Fruit fly (Drosophila melanogaster) whole organism, embryonic: ENCODE data around the gene Ac78C.
A peak's percentile ranks its signal among the peaks of the same experiment; 100 is the strongest.

ENCODE experiments used
- Abd-B ChIP-seq: fragments of 200-800 bp; sonication (Bioruptor generic); optimal IDR thresholded peaks from 2 replicates; lab custom pipeline; 2018; ENCODE audit warnings: missing biosample characterization, mild to moderate bottlenecking, missing genetic modification characterization, moderate library complexity
- Adf1 ChIP-seq: fragments of 200-800 bp; sonication (Bioruptor generic); IDR thresholded peaks from 2 replicates; pipeline ENCODE4 v1.3.6; 2022; ENCODE audit warnings: missing biosample characterization, missing genetic modification characterization
- Bdp1 ChIP-seq: fragments of 200-800 bp; sonication (Bioruptor generic); optimal IDR thresholded peaks from 3 replicates; lab custom pipeline; 2016; ENCODE audit warnings: missing biosample characterization, missing genetic modification characterization
- CG11696 ChIP-seq: fragments of 200-800 bp; sonication (Bioruptor generic); IDR thresholded peaks from 2 replicates; pipeline ENCODE4 v1.3.6; 2022; ENCODE audit warnings: missing biosample characterization, missing genetic modification characterization
- CG12219 ChIP-seq: fragments of 200-800 bp; sonication (Bioruptor generic); optimal IDR thresholded peaks from 3 replicates; lab custom pipeline; 2018; ENCODE audit warnings: missing biosample characterization, mild to moderate bottlenecking, missing genetic modification characterization
- CG15269 ChIP-seq: fragments of 200-800 bp; sonication (Bioruptor generic); optimal IDR thresholded peaks from 2 replicates; lab custom pipeline; 2018; ENCODE audit warnings: missing biosample characterization, mild to moderate bottlenecking, missing genetic modification characterization, moderate library complexity
- CG15479 ChIP-seq: fragments of 200-800 bp; sonication (Bioruptor generic); optimal IDR thresholded peaks from 3 replicates; lab custom pipeline; 2019; ENCODE audit warnings: missing biosample characterization, mild to moderate bottlenecking, missing genetic modification characterization, moderate library complexity
- CG15696 ChIP-seq: fragments of 200-800 bp; sonication (Bioruptor generic); optimal IDR thresholded peaks from 2 replicates; lab custom pipeline; 2019; ENCODE audit warnings: missing biosample characterization, mild to moderate bottlenecking, missing genetic modification characterization, moderate library complexity
- CG17361 ChIP-seq: fragments of 200-800 bp; sonication (Bioruptor generic); IDR thresholded peaks from 3 replicates; pipeline ENCODE4 v1.3.6; 2022; ENCODE audit warnings: missing biosample characterization, missing genetic modification characterization
- CG18011 ChIP-seq: fragments of 200-800 bp; sonication (Bioruptor generic); optimal IDR thresholded peaks from 2 replicates; lab custom pipeline; 2017; ENCODE audit warnings: missing biosample characterization, missing genetic modification characterization, mild to moderate bottlenecking, moderate library complexity, missing genotype
- CG18764 ChIP-seq: fragments of 200-800 bp; sonication (Bioruptor generic); optimal IDR thresholded peaks from 3 replicates; lab custom pipeline; 2016; ENCODE audit warnings: missing biosample characterization, missing genetic modification characterization
- CG2889 ChIP-seq: fragments of 200-800 bp; sonication (Bioruptor generic); IDR thresholded peaks from 3 replicates; pipeline ENCODE4 v1.3.6; 2022; ENCODE audit warnings: missing biosample characterization, missing genetic modification characterization
- CG3407 ChIP-seq: fragments of 200-800 bp; sonication (Bioruptor generic); optimal IDR thresholded peaks from 2 replicates; lab custom pipeline; 2018; ENCODE audit warnings: missing biosample characterization, mild to moderate bottlenecking, missing genetic modification characterization
- CG6683 ChIP-seq: fragments of 200-800 bp; sonication (Bioruptor generic); optimal IDR thresholded peaks from 2 replicates; lab custom pipeline; 2017; ENCODE audit warnings: missing biosample characterization, mild to moderate bottlenecking, missing genetic modification characterization, missing genetic modification reagents
- CG6791 ChIP-seq: fragments of 200-800 bp; sonication (Bioruptor generic); IDR thresholded peaks from 3 replicates; pipeline ENCODE4 v1.3.6; 2022; ENCODE audit warnings: missing biosample characterization, missing genetic modification characterization; ENCODE audit not compliant: partially characterized antibody
- CG8388 ChIP-seq: fragments of 200-800 bp; sonication (Bioruptor generic); optimal IDR thresholded peaks from 2 replicates; lab custom pipeline; 2019; ENCODE audit warnings: missing biosample characterization, mild to moderate bottlenecking, missing genetic modification characterization, moderate library complexity
- CrebB ChIP-seq: fragments of 200-800 bp; sonication (Bioruptor generic); optimal IDR thresholded peaks from 3 replicates; lab custom pipeline; 2018; ENCODE audit warnings: missing biosample characterization, mild to moderate bottlenecking, missing genetic modification characterization
- Dek ChIP-seq: fragments of 200-800 bp; sonication (Bioruptor generic); optimal IDR thresholded peaks from 3 replicates; lab custom pipeline; 2019; ENCODE audit warnings: missing biosample characterization, mild to moderate bottlenecking, missing genetic modification characterization, moderate library complexity
- Dp ChIP-seq: fragments of 200-800 bp; sonication (Bioruptor generic); optimal IDR thresholded peaks from 2 replicates; lab custom pipeline; 2018; ENCODE audit warnings: missing biosample characterization, mild to moderate bottlenecking, missing genetic modification characterization, moderate library complexity
- H2.0 ChIP-seq: fragments of 200-800 bp; sonication (Bioruptor generic); IDR thresholded peaks from 2 replicates; pipeline ENCODE4 v1.3.6; 2022; ENCODE audit warnings: missing biosample characterization, missing genetic modification characterization
- HHEX ChIP-seq: fragments of 200-800 bp; sonication (Bioruptor generic); optimal IDR thresholded peaks from 3 replicates; lab custom pipeline; 2017; ENCODE audit warnings: missing biosample characterization, mild to moderate bottlenecking, missing genetic modification characterization, missing genetic modification reagents
- HLH3B ChIP-seq: fragments of 200-800 bp; sonication (Bioruptor generic); IDR thresholded peaks from 2 replicates; pipeline ENCODE4 v1.3.6; 2022; ENCODE audit warnings: missing biosample characterization, missing genetic modification characterization
- Hand ChIP-seq: fragments of 200-800 bp; sonication (Bioruptor generic); optimal IDR thresholded peaks from 2 replicates; lab custom pipeline; 2017; ENCODE audit warnings: mild to moderate bottlenecking, missing biosample characterization, missing genetic modification reagents, missing genetic modification characterization
- HmgZ ChIP-seq: fragments of 200-800 bp; sonication (Bioruptor generic); optimal IDR thresholded peaks from 2 replicates; lab custom pipeline; 2018; ENCODE audit warnings: missing biosample characterization, mild to moderate bottlenecking, missing genetic modification characterization
- Jarid2 ChIP-seq: fragments of 200-800 bp; sonication (Bioruptor generic); optimal IDR thresholded peaks from 3 replicates; lab custom pipeline; 2017; ENCODE audit warnings: mild to moderate bottlenecking, missing biosample characterization, missing genetic modification reagents, missing genetic modification characterization
- Med ChIP-seq: fragments of 200-800 bp; sonication (Bioruptor generic); peaks from one replicate; lab custom pipeline; 2016; ENCODE audit warnings: missing biosample characterization, missing genetic modification characterization, mild to moderate bottlenecking, inconsistent platforms, moderate library complexity
- Scr ChIP-seq: fragments of 200-800 bp; sonication (Bioruptor generic); IDR thresholded peaks from 2 replicates; pipeline ENCODE4 v1.3.6; 2022; ENCODE audit warnings: missing biosample characterization, missing genetic modification characterization; ENCODE audit not compliant: partially characterized antibody
- Trl ChIP-seq, 3 experiments: fragments of >200 bp in 2 of 3; fragments of 200-800 bp in 1 of 3; sonication (Bioruptor generic) in 1 of 3; optimal IDR thresholded peaks; 2 replicates in 1 of 3; 3 replicates in 2 of 3; lab custom pipeline; 2016 to 2017; ENCODE audit warnings: missing biosample characterization in 1 of 3, missing genetic modification characterization in 1 of 3
- Vsx1 ChIP-seq: fragments of 200-800 bp; sonication (Bioruptor generic); optimal IDR thresholded peaks from 2 replicates; lab custom pipeline; 2017; ENCODE audit warnings: missing biosample characterization, mild to moderate bottlenecking, missing genetic modification characterization, missing genetic modification reagents
- al ChIP-seq: fragments of 200-800 bp; sonication (Bioruptor generic); IDR thresholded peaks from 2 replicates; pipeline ENCODE4 v1.3.6; 2022; ENCODE audit warnings: missing biosample characterization, missing genetic modification characterization
- br ChIP-seq: fragments of >200 bp; optimal IDR thresholded peaks from 2 replicates; lab custom pipeline; 2017
- dysf ChIP-seq: fragments of 200-800 bp; sonication (Bioruptor generic); IDR thresholded peaks from 3 replicates; pipeline ENCODE4 v1.3.6; 2022; ENCODE audit warnings: missing biosample characterization, missing genetic modification characterization
- emc ChIP-seq: fragments of 200-800 bp; sonication (Bioruptor generic); optimal IDR thresholded peaks from 2 replicates; lab custom pipeline; 2016; ENCODE audit warnings: missing biosample characterization, missing genetic modification characterization
- fd3F ChIP-seq: fragments of 200-800 bp; sonication (Bioruptor generic); optimal IDR thresholded peaks from 2 replicates; lab custom pipeline; 2018; ENCODE audit warnings: missing biosample characterization, mild to moderate bottlenecking, missing genetic modification characterization, moderate library complexity
- gem ChIP-seq: fragments of 200-800 bp; sonication (Bioruptor generic); optimal IDR thresholded peaks from 2 replicates; lab custom pipeline; 2019; ENCODE audit warnings: missing biosample characterization, mild to moderate bottlenecking, missing genetic modification characterization, moderate library complexity
- gsb-n ChIP-seq: fragments of 200-800 bp; sonication (Bioruptor generic); optimal IDR thresholded peaks from 3 replicates; lab custom pipeline; 2018; ENCODE audit warnings: missing biosample characterization, mild to moderate bottlenecking, missing genetic modification characterization
- hb ChIP-seq: fragments of 200-800 bp; sonication (Bioruptor generic); IDR thresholded peaks from 3 replicates; pipeline ENCODE4 v1.3.6; 2022; ENCODE audit warnings: missing biosample characterization, missing genetic modification characterization; ENCODE audit not compliant: partially characterized antibody
- insv ChIP-seq, 2 experiments: fragments of 200-800 bp; sonication (Bioruptor generic); optimal IDR thresholded peaks; 3 replicates each; lab custom pipeline; 2016 to 2018; ENCODE audit warnings: missing biosample characterization in 2 of 2, missing genetic modification characterization in 2 of 2
- kay ChIP-seq: fragments of 200-800 bp; sonication (Bioruptor generic); optimal IDR thresholded peaks from 2 replicates; lab custom pipeline; 2016; ENCODE audit warnings: missing biosample characterization, missing genetic modification characterization
- nau ChIP-seq: fragments of 200-800 bp; sonication (Bioruptor generic); optimal IDR thresholded peaks from 3 replicates; lab custom pipeline; 2017; ENCODE audit warnings: missing biosample characterization, mild to moderate bottlenecking, missing genetic modification characterization, missing genetic modification reagents
- odd ChIP-seq: fragments of 200-800 bp; sonication (Bioruptor generic); optimal IDR thresholded peaks from 2 replicates; lab custom pipeline; 2017; ENCODE audit warnings: missing biosample characterization, mild to moderate bottlenecking, missing genetic modification characterization
- seq ChIP-seq: fragments of 200-800 bp; sonication (Bioruptor generic); IDR thresholded peaks from 2 replicates; pipeline ENCODE4 v1.3.6; 2022; ENCODE audit warnings: missing biosample characterization, missing genetic modification characterization
- sob ChIP-seq: fragments of 200-800 bp; sonication (Bioruptor generic); IDR thresholded peaks from 2 replicates; pipeline ENCODE4 v1.3.6; 2022; ENCODE audit warnings: missing biosample characterization, missing genetic modification characterization
- trh ChIP-seq: fragments of 200-800 bp; sonication (Bioruptor generic); optimal IDR thresholded peaks from 2 replicates; lab custom pipeline; 2016; ENCODE audit warnings: missing biosample characterization, missing genetic modification characterization
- unpg ChIP-seq: fragments of 200-800 bp; sonication (Bioruptor generic); optimal IDR thresholded peaks from 3 replicates; lab custom pipeline; 2018; ENCODE audit warnings: missing biosample characterization, mild to moderate bottlenecking, missing genetic modification characterization, moderate library complexity
- wdn ChIP-seq: fragments of 200-800 bp; sonication (Bioruptor generic); IDR thresholded peaks from 2 replicates; pipeline ENCODE4 v1.3.6; 2022; ENCODE audit warnings: missing biosample characterization, missing genetic modification characterization
- zen2 ChIP-seq: fragments of 200-800 bp; sonication (Bioruptor generic); IDR thresholded peaks from 3 replicates; pipeline ENCODE4 v1.3.6; 2022; ENCODE audit warnings: missing biosample characterization, missing genetic modification characterization; ENCODE audit not compliant: partially characterized antibody
- zf30C ChIP-seq: fragments of 200-800 bp; sonication (Bioruptor generic); optimal IDR thresholded peaks from 3 replicates; lab custom pipeline; 2018; ENCODE audit warnings: missing biosample characterization, mild to moderate bottlenecking, missing genetic modification characterization
- zfh1 ChIP-seq: fragments of 200-800 bp; sonication (Bioruptor generic); IDR thresholded peaks from 3 replicates; pipeline ENCODE4 v1.3.6; 2022; ENCODE audit warnings: missing biosample characterization, missing genetic modification characterization

Ac78C gene

dm6 chr3L:21176935-21177581 is 5.3 kb upstream of the Ac78C start (continued):
- TF ChIP-seq sob = peak; percentile 80
- peak; percentile 35 for TF ChIP-seq emc (GFP tag; lab: Kevin White, UChicago)
- TF ChIP-seq Vsx1 (GFP tag; lab: Kevin White, UChicago) = no peak
- no peak for TF ChIP-seq insv (GFP tag; optimal IDR thresholded peaks at IDR 0.05; lab: Kevin White, UChicago)
- TF ChIP-seq unpg (GFP tag; lab: Kevin White, UChicago) = no peak
- no peak for TF ChIP-seq gem (tag; lab: Kevin White, UChicago)
- peak; percentile 81 for TF ChIP-seq CG15269 (tag; lab: Kevin White, UChicago)
- TF ChIP-seq HHEX (GFP tag; lab: Kevin White, UChicago) = peak; percentile 66
- no peak for TF ChIP-seq hb (GFP tag; lab: Robert Waterston, UW)
- TF ChIP-seq nau (GFP tag; lab: Kevin White, UChicago) = no peak
- TF ChIP-seq Dek (tag; lab: Kevin White, UChicago) = peak; percentile 70
- TF ChIP-seq zf30C (GFP tag; lab: Kevin White, UChicago) = peak; percentile 9
- peak; percentile 64 for TF ChIP-seq HmgZ
- TF ChIP-seq HLH3B = peak; percentile 53; the same call in 1 of the 2 replicates
- no peak for TF ChIP-seq CG3407 (GFP tag; lab: Kevin White, UChicago)
- TF ChIP-seq Scr (GFP tag; lab: Robert Waterston, UW) = no peak
- peak; percentile 56 for TF ChIP-seq kay
- peak in 1 of 2 experiments; percentile 23 for TF ChIP-seq Trl (optimal IDR thresholded peaks at IDR 0.05; lab: Kevin White, UChicago)
- peak; percentile 10 for TF ChIP-seq Trl (GFP tag; optimal IDR thresholded peaks at IDR 0.05; lab: Kevin White, UChicago)
- no peak for TF ChIP-seq Hand (GFP tag; lab: Kevin White, UChicago)
- peak; percentile 16 for TF ChIP-seq Jarid2 (GFP tag; lab: Kevin White, UChicago)
- peak; percentile 71; the same call in 2 of the 3 replicates for TF ChIP-seq CG2889
- peak; percentile 40; the same call in 1 of the 2 replicates for TF ChIP-seq CG11696
- TF ChIP-seq dysf = peak; percentile 85
- peak; percentile 39; the same call in 1 of the 3 replicates for TF ChIP-seq zfh1 (GFP tag; lab: Robert Waterston, UW)
- TF ChIP-seq CG17361 (GFP tag; lab: Robert Waterston, UW) = no peak
- TF ChIP-seq Dp = no peak
- peak; percentile 90 for TF ChIP-seq Med (GFP tag; lab: Kevin White, UChicago)
- TF ChIP-seq gsb-n (tag; lab: Kevin White, UChicago) = no peak
- peak; percentile 3 for TF ChIP-seq odd (GFP tag; lab: Kevin White, UChicago)
- peak; percentile 43 for TF ChIP-seq CG18011 (GFP tag; lab: Kevin White, UChicago)
- peak; percentile 11 for TF ChIP-seq CG15696 (tag; lab: Kevin White, UChicago)
- peak; percentile 49 for TF ChIP-seq CG12219 (GFP tag; lab: Kevin White, UChicago)
- TF ChIP-seq CrebB = no peak
- peak; percentile 30 for TF ChIP-seq Bdp1 (GFP tag; lab: Kevin White, UChicago)
- peak; percentile 36 for TF ChIP-seq CG6683
- no peak for TF ChIP-seq CG6791 (GFP tag; lab: Robert Waterston, UW)
- peak; percentile 79 for TF ChIP-seq fd3F (GFP tag; lab: Kevin White, UChicago)
- peak; percentile 72; the same call in 1 of the 2 replicates for TF ChIP-seq wdn
- peak; percentile 89 for TF ChIP-seq al
- peak; percentile 5 for TF ChIP-seq CG18764
- no peak for TF ChIP-seq zen2 (GFP tag; lab: Robert Waterston, UW)
- TF ChIP-seq H2.0 (GFP tag; lab: Robert Waterston, UW) = peak; percentile 64
- TF ChIP-seq br (lab: Kevin White, UChicago) = no peak
- peak; percentile 62 for TF ChIP-seq Adf1 (GFP tag; lab: Robert Waterston, UW)
- TF ChIP-seq CG15479 (GFP tag; lab: Kevin White, UChicago) = no peak
- peak; percentile 74 for TF ChIP-seq seq (GFP tag; lab: Robert Waterston, UW)
- TF ChIP-seq CG8388 (GFP tag; lab: Kevin White, UChicago) = peak; percentile 7
- peak; percentile 1 for TF ChIP-seq Abd-B (GFP tag; lab: Kevin White, UChicago)
- TF ChIP-seq trh (GFP tag; lab: Kevin White, UChicago) = no peak
